Fruit fly (Drosophila melanogaster) whole organism, prepupa: ENCODE data around the gene Cyp9f3.

Experiments used
- CG16779 ChIP-seq: fragments of 200-800 bp; sonication (Bioruptor generic); optimal IDR thresholded peaks from 3 replicates; lab custom pipeline; 2017; ENCODE audit warnings: missing biosample characterization, mild to moderate bottlenecking, missing genetic modification characterization
- CG6276 ChIP-seq: fragments of 200-800 bp; sonication (Bioruptor generic); optimal IDR thresholded peaks from 2 replicates; lab custom pipeline; 2017; ENCODE audit warnings: missing biosample characterization, mild to moderate bottlenecking, missing genetic modification characterization
- CG6854 ChIP-seq: fragments of 200-800 bp; sonication (Bioruptor generic); optimal IDR thresholded peaks from 2 replicates; lab custom pipeline; 2017; ENCODE audit warnings: missing biosample characterization, mild to moderate bottlenecking, missing genetic modification characterization
- CG8119 ChIP-seq: fragments of 200-800 bp; sonication (Bioruptor generic); IDR thresholded peaks from 3 replicates; pipeline ENCODE4 v1.3.6; 2022; ENCODE audit warnings: missing biosample characterization, missing genetic modification characterization
- Eip75B ChIP-seq: fragments of 200-800 bp; sonication (Bioruptor generic); optimal IDR thresholded peaks from 3 replicates; lab custom pipeline; 2016; ENCODE audit warnings: missing biosample characterization, missing genetic modification characterization
- Hr39 ChIP-seq: fragments of 200-800 bp; sonication (Bioruptor generic); optimal IDR thresholded peaks from 2 replicates; lab custom pipeline; 2016; ENCODE audit warnings: missing biosample characterization, missing genetic modification characterization
- Lpt ChIP-seq: fragments of 200-800 bp; sonication (Bioruptor generic); optimal IDR thresholded peaks from 3 replicates; lab custom pipeline; 2016; ENCODE audit warnings: missing biosample characterization, missing genetic modification characterization
- Smox ChIP-seq: fragments of 200-800 bp; sonication (Bioruptor generic); optimal IDR thresholded peaks from 3 replicates; lab custom pipeline; 2016; ENCODE audit warnings: missing biosample characterization, missing genetic modification characterization
- achi ChIP-seq: fragments of 200-800 bp; sonication (Bioruptor generic); optimal IDR thresholded peaks from 3 replicates; lab custom pipeline; 2016; ENCODE audit warnings: missing biosample characterization, missing genetic modification characterization
- esn ChIP-seq: fragments of 200-800 bp; sonication (Bioruptor generic); optimal IDR thresholded peaks from 2 replicates; lab custom pipeline; 2016; ENCODE audit warnings: missing biosample characterization, mild to moderate bottlenecking, missing genetic modification characterization, moderate library complexity
- vri ChIP-seq: fragments of 200-800 bp; sonication (Bioruptor generic); optimal IDR thresholded peaks from 3 replicates; lab custom pipeline; 2016; ENCODE audit warnings: missing biosample characterization, mild to moderate bottlenecking, missing genetic modification characterization

dm6 chr3R:12350497-12350896, 48.2 kb downstream of the Cyp9f3 start, which contains the start of gene CG10038:
- no peak for TF ChIP-seq vri (GFP tag; lab: Kevin White, UChicago)
- no peak for TF ChIP-seq CG8119 (GFP tag; lab: Robert Waterston, UW)
- no peak for TF ChIP-seq achi
- no peak for TF ChIP-seq Lpt (GFP tag; lab: Kevin White, UChicago)
- TF ChIP-seq Smox (GFP tag; lab: Kevin White, UChicago), result no peak
- TF ChIP-seq CG16779 (tag; lab: Kevin White, UChicago), result no peak
- TF ChIP-seq CG6276 (GFP tag; lab: Kevin White, UChicago), result no peak
- peak; percentile 21 for TF ChIP-seq Hr39 (GFP tag; lab: Kevin White, UChicago)
- no peak for TF ChIP-seq Eip75B (GFP tag; lab: Kevin White, UChicago)
- no peak for TF ChIP-seq CG6854 (GFP tag; lab: Kevin White, UChicago)
- peak; percentile 45 for TF ChIP-seq esn
